Worm (Caenorhabditis elegans) whole organism, midembryonic: ENCODE measurements around the gene col-102.

Experiments
- T22C8.4 ChIP-seq: fragments of 200-800 bp; sonication (Bioruptor generic); IDR thresholded peaks from 2 replicates; pipeline ENCODE4 v1.3.6; 2022; ENCODE audit warnings: missing genetic modification characterization, missing compliant biosample characterization
- cog-1 ChIP-seq: sonication (generic microtip); optimal IDR thresholded peaks from 2 replicates; lab custom pipeline; 2016; ENCODE audit warnings: missing genetic modification characterization, missing compliant biosample characterization
- flt-1 ChIP-seq: fragments of 200-800 bp; sonication (Bioruptor generic); IDR thresholded peaks from 2 replicates; pipeline ENCODE4 v1.3.6; 2022; ENCODE audit warnings: missing genetic modification characterization, missing compliant biosample characterization
- klf-2 ChIP-seq: fragments of 200-800 bp; sonication (Bioruptor generic); conservative IDR thresholded peaks from 2 replicates; pipeline ENCODE4 v1.3.6; 2022; ENCODE audit warnings: missing genetic modification reagents, missing genetic modification characterization, missing compliant biosample characterization
- med-1 ChIP-seq: sonication (generic microtip); optimal IDR thresholded peaks from 2 replicates; lab custom pipeline; 2017; ENCODE audit warnings: missing genetic modification characterization, mild to moderate bottlenecking, missing compliant biosample characterization, antibody characterized with exemption, missing genetic modification reagents; ENCODE audit not compliant: insufficient read depth
- ref-1 ChIP-seq: fragments of 200-800 bp; sonication (Bioruptor generic); conservative IDR thresholded peaks from 2 replicates; pipeline ENCODE4 v1.3.6; 2022; ENCODE audit warnings: missing genetic modification reagents, missing genetic modification characterization, missing compliant biosample characterization
- tab-1 ChIP-seq: fragments of 200-800 bp; sonication (Bioruptor generic); IDR thresholded peaks from 2 replicates; pipeline ENCODE4 v1.3.6; 2022; ENCODE audit warnings: missing genetic modification characterization, missing compliant biosample characterization
- ztf-23 ChIP-seq: fragments of 200-800 bp; sonication (Bioruptor generic); IDR thresholded peaks from 2 replicates; pipeline ENCODE4 v1.3.6; 2022; ENCODE audit warnings: missing genetic modification reagents, missing genetic modification characterization, missing compliant biosample characterization
- ztf-29 ChIP-seq: fragments of 200-800 bp; sonication (Bioruptor generic); IDR thresholded peaks from 2 replicates; pipeline ENCODE4 v1.3.6; 2022; ENCODE audit warnings: missing genetic modification reagents, missing genetic modification characterization, missing compliant biosample characterization

col-102 gene

ce11 chrIV:582130-582529 is 22.1 kb upstream of the col-102 start, which contains the start of gene F56A11.6:
F56A11.6 (minus strand) TSS chrIV:582230.
- TF ChIP-seq ztf-29 (GFP tag; lab: Robert Waterston, UW) (no peak), ref-1 (GFP tag; lab: Robert Waterston, UW) (no peak), klf-2 (no peak), flt-1 (GFP tag; lab: Robert Waterston, UW) (no peak), T22C8.4 (GFP tag; lab: Robert Waterston, UW) (no peak)

DNA sequence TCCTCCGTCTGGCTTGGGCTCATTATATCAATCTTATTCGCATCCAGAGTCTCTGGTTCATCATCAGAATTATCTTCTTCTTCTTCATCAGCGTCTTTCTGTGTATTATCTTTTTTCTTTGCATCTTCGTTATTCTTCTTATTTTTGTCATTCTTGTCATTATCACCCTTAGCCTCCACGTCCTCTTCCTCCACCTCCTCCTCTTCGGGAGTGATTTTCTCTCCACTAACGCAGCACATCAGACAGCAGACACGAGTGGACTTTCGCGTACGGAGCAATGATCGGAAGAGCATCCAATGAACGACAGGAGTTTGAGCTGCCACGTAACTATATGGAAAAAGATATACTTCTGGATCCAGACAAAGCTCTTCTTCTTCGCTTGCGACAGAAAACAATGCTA is 20.2 kb upstream of the col-102 start:
- no peak for TF ChIP-seq ztf-23 (GFP tag; lab: Robert Waterston, UW)
- no peak for TF ChIP-seq ztf-29 (GFP tag; lab: Robert Waterston, UW)
- no peak for TF ChIP-seq klf-2
- no peak for TF ChIP-seq med-1 (GFP tag; lab: Kevin White, UChicago)
- TF ChIP-seq cog-1 (tag; lab: Kevin White, UChicago): no peak
- TF ChIP-seq T22C8.4 (GFP tag; lab: Robert Waterston, UW): no peak
- no peak for TF ChIP-seq flt-1 (GFP tag; lab: Robert Waterston, UW)
- TF ChIP-seq ref-1 (GFP tag; lab: Robert Waterston, UW): no peak
- no peak for TF ChIP-seq tab-1 (GFP tag; lab: Robert Waterston, UW)

DNA sequence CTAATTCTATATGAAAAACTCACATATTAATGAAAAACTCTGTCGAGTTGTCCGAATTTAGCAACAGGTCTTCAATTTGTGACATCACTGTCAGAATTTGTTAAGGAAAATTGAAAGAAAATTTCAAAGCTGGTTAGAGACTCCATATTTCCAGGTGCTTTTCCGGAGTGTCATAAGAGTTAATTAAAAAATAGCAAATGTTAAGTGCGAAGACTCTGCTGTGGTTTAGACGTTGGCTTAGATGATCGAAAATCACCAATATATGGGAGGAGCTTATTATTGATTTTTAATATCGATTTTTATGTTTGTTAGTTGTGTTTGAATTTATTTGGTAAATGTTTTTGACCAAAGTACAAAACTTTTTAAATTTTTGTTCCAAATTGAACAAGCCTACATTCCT is 16.5 kb upstream of the col-102 start, which contains the start of gene C18H7.12:
TSS of gene C18H7.12 (minus strand) at position 101 of the 400 bp plus-strand sequence.
- TF ChIP-seq T22C8.4 (GFP tag; lab: Robert Waterston, UW): no peak
- TF ChIP-seq med-1 (GFP tag; lab: Kevin White, UChicago): no peak
- TF ChIP-seq cog-1 (tag; lab: Kevin White, UChicago): no peak
- no peak for TF ChIP-seq tab-1 (GFP tag; lab: Robert Waterston, UW)
- TF ChIP-seq ref-1 (GFP tag; lab: Robert Waterston, UW): no peak
- TF ChIP-seq ztf-23 (GFP tag; lab: Robert Waterston, UW): no peak
- no peak for TF ChIP-seq klf-2
- TF ChIP-seq flt-1 (GFP tag; lab: Robert Waterston, UW): no peak
- no peak for TF ChIP-seq ztf-29 (GFP tag; lab: Robert Waterston, UW)

DNA sequence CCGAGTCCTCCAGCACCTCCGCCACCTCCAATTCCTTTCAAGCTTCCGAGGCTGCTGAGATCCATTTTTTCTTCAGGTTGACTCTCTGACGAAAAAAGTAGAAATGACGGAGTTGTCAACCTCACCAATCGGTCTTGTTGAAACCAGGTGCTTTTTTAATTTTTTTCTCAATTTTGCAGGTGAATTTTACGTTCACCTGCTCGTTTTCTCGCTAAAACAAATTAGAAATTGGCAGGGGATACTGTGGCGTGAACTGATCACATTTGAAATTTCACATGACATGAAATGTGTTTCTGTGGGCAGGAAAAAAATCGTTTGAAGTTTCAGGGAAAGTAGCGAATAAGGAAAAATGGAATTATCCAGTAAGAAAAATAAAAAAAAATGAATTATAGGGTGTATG is 11.9 kb upstream of the col-102 start, which contains the start of gene C18H7.6:
TSS of gene C18H7.6 (minus strand) at position 104 of the 400 bp plus-strand sequence.
- TF ChIP-seq klf-2 (no peak), ztf-23 (GFP tag; lab: Robert Waterston, UW) (no peak)

DNA sequence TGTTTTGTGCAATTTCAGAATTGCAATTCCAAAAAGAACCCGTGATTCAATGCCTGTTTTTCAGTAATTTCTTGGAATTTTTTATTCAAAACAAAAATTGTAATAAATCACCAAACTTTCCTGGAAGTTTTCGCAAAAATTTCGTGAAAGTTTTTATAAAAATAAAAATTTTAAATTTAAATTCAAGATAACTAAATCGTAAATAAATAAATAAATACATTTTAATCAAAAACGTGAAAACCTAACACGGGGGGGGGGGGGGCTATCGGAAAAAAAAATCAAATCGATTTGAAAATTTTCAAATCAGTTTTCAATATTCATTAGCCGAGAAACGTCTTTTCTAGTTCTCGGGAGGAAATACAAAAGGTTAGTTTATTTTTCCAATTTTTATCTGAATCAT is 11.2 kb upstream of the col-102 start, which contains the start of gene C18H7.4:
TSS of gene C18H7.4 (plus strand) at position 301 of the 400 bp plus-strand sequence.
- TF ChIP-seq med-1 (GFP tag; lab: Kevin White, UChicago): no peak
- no peak for TF ChIP-seq tab-1 (GFP tag; lab: Robert Waterston, UW)
- no peak for TF ChIP-seq klf-2
- TF ChIP-seq cog-1 (tag; lab: Kevin White, UChicago): no peak
- TF ChIP-seq T22C8.4 (GFP tag; lab: Robert Waterston, UW): no peak
- no peak for TF ChIP-seq flt-1 (GFP tag; lab: Robert Waterston, UW)
- no peak for TF ChIP-seq ref-1 (GFP tag; lab: Robert Waterston, UW)
- TF ChIP-seq ztf-23 (GFP tag; lab: Robert Waterston, UW): no peak
- TF ChIP-seq ztf-29 (GFP tag; lab: Robert Waterston, UW): no peak

DNA sequence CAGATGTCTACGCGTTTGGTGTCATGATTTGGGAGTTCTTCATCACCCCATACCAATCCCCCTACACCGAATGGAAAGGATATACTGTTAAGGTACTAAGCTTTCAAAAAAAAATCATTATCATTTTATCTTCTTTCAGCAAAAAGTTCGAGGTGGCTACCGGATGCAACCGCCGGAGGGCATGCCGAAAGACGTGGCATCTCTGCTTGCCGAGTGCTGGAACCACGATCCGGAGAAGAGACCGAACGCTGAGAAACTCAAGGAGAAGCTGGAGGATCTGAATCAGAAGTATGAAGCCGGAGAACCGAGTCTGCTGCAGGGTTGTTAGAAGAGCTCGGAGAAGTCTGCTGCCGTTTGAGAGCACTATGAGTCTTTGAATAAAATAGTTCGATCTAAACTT is 9.4 kb upstream of the col-102 start:
- TF ChIP-seq T22C8.4 (GFP tag; lab: Robert Waterston, UW) (no peak), cog-1 (tag; lab: Kevin White, UChicago) (no peak), flt-1 (GFP tag; lab: Robert Waterston, UW) (no peak), ztf-23 (GFP tag; lab: Robert Waterston, UW) (no peak), tab-1 (GFP tag; lab: Robert Waterston, UW) (no peak), ztf-29 (GFP tag; lab: Robert Waterston, UW) (no peak)

- TF ChIP-seq ztf-29 (GFP tag; lab: Robert Waterston, UW): no peak
- no peak for TF ChIP-seq tab-1 (GFP tag; lab: Robert Waterston, UW)
- TF ChIP-seq cog-1 (tag; lab: Kevin White, UChicago): no peak
- TF ChIP-seq T22C8.4 (GFP tag; lab: Robert Waterston, UW): no peak
- TF ChIP-seq med-1 (GFP tag; lab: Kevin White, UChicago): no peak
- TF ChIP-seq klf-2: no peak
- no peak for TF ChIP-seq ztf-23 (GFP tag; lab: Robert Waterston, UW)
- no peak for TF ChIP-seq ref-1 (GFP tag; lab: Robert Waterston, UW)
- no peak for TF ChIP-seq flt-1 (GFP tag; lab: Robert Waterston, UW)
These were observed 7.8 kb upstream of the col-102 start, which contains the start of the genes C18H7.7 and C18H7.11 for ce11 chrIV:596292-596952. C18H7.7 (minus strand) TSS chrIV:596392. C18H7.11 (plus strand) TSS chrIV:596902.

DNA sequence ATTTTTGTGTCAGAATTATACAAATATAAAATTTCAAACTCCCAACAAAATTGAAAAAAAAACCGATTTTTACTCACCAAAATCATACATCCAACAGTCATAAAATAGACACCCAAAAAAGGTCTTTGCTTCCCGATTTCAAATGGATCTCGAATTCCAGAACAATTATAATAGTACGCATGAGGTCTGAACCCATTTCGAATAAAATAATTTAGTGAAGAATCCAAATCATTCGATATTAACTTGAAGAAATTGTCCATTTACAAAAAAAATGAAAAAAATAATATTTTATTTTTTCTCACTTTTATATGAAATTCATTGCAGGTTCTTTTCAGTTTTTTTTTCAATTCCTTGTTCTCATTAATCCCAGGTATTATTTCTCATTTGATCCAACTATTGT is 2.6 kb upstream of the col-102 start, which contains the start of gene srt-59:
TSS of gene srt-59 (minus strand) at position 101 of the 400 bp plus-strand sequence.
- TF ChIP-seq tab-1 (GFP tag; lab: Robert Waterston, UW): no peak
- no peak for TF ChIP-seq cog-1 (tag; lab: Kevin White, UChicago)
- no peak for TF ChIP-seq ref-1 (GFP tag; lab: Robert Waterston, UW)

DNA sequence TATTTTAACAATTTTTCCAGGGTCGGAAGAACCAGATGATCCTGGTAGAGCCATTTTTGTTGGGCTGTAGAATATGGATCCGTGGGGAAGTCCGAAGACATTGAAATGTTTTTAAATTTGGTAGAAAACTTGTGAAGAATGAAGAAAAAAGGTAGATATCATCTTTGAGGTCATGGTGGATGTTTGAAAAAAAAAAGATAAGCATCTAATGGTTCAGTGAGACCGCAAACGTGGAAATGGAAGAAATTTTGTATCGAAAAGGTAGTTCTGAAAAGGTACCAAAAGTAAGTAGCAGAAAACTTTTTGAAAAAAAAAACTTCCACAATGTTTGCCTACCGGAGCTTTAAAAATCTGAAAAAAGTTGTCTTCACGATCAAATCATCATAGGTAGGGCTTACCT is 701 bp upstream of the col-102 start, which contains the start of gene prmt-4:
TSS of gene prmt-4 (minus strand) at position 101 of the 400 bp plus-strand sequence.
- TF ChIP-seq T22C8.4 (GFP tag; lab: Robert Waterston, UW) (no peak), cog-1 (tag; lab: Kevin White, UChicago) (no peak), tab-1 (GFP tag; lab: Robert Waterston, UW) (no peak), klf-2 (no peak), ztf-29 (GFP tag; lab: Robert Waterston, UW) (no peak), ztf-23 (GFP tag; lab: Robert Waterston, UW) (no peak), flt-1 (GFP tag; lab: Robert Waterston, UW) (no peak), med-1 (GFP tag; lab: Kevin White, UChicago) (no peak), ref-1 (GFP tag; lab: Robert Waterston, UW) (no peak)
